Fruit fly (Drosophila melanogaster): ENCODE data around the gene Ork1.

Gene Ork1

dm6 chrX:10921665-10922064 lies 30.6 kb upstream of the Ork1 start:
- TF ChIP-seq CG8290 (GFP tag; optimal IDR thresholded peaks at IDR 0.05) (peak; percentile 98), CG8290 (tag; optimal IDR thresholded peaks at IDR 0.05) (peak in 1 of 2 experiments; percentile 99), NFAT (GFP tag; IDR thresholded peaks at IDR 0.05) (no peak), sens (GFP tag) (peak; percentile 37), Fer2 (tag; optimal IDR thresholded peaks at IDR 0.05) (no peak), Max (GFP tag; optimal IDR thresholded peaks at IDR 0.05) (no peak), CG13287 (GFP tag; IDR thresholded peaks at IDR 0.05; ENCODE audit: partially characterized antibody) (no peak), CG17612 (GFP tag; IDR thresholded peaks at IDR 0.05) (peak; percentile 98)

- TF ChIP-seq Mrtf (GFP tag; IDR thresholded peaks at IDR 0.05) (no peak), Ets65A (GFP tag) (peak; percentile 58), Med (GFP tag) (peak; percentile 3), Hr39 (optimal IDR thresholded peaks at IDR 0.05) (peak; percentile 31)
Measured at dm6 chrX:10912585-10912984, 21.5 kb upstream of the Ork1 start.

DNA sequence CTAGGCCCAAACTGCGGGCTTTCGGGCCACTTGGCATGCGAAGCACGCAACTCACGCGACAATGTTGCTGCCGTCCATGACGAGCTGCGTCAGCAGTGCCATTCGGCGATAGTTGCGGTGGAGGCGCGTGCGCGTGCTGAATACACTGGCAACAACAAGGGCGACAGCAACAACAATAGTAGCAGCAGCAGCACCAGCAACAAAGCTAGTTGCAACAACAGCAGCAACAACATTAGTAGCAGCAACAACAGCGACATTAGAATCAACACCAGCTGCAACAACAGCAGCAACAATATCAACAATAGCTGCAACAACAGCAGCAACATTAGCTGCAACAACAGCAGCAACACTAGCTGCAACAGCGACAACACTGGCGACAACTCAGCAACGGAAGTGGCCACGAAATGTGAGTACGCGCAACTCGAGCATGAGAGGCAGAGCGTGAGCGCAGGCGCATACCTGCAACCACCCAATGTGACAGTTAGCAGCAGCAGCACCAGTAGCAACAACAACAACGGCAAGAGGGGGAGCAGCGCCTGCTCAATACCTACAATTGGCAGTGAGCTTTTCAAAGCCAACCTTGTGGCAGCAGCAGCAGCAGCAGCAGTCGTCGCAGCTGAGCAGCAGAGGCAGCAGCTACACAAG lies 15.3 kb upstream of the Ork1 start:
- TF ChIP-seq CG11504 (tag; optimal IDR thresholded peaks at IDR 0.05) = peak; percentile 92
- 0 out of 3 replicates have a peak, but pooled peaks have one; percentile 16 for TF ChIP-seq CG14860 (GFP tag; IDR thresholded peaks at IDR 0.05; ENCODE audit: partially characterized antibody)
- peak; percentile 52 for TF ChIP-seq BEAF-32 (GFP tag; optimal IDR thresholded peaks at IDR 0.05)
- TF ChIP-seq kah (GFP tag; optimal IDR thresholded peaks at IDR 0.05) = no peak
- no peak for TF ChIP-seq hth (optimal IDR thresholded peaks at IDR 0.05)
- TF ChIP-seq CG10543 (GFP tag; optimal IDR thresholded peaks at IDR 0.05) = peak; percentile 40
- TF ChIP-seq Meics (GFP tag; optimal IDR thresholded peaks at IDR 0.05) = no peak
- peak; percentile 18; the same call in 1 of the 2 replicates for TF ChIP-seq hbn (GFP tag; IDR thresholded peaks at IDR 0.05; ENCODE audit: partially characterized antibody)
- no peak for TF ChIP-seq Neu2 (GFP tag; optimal IDR thresholded peaks at IDR 0.05; ENCODE audit: borderline replicate concordance)
- TF ChIP-seq inv (GFP tag; IDR thresholded peaks at IDR 0.05; ENCODE audit: partially characterized antibody) = peak; percentile 14; the same call in 1 of the 2 replicates
- peak; percentile 26 for TF ChIP-seq Med (GFP tag)
- TF ChIP-seq CG30403 (GFP tag; optimal IDR thresholded peaks at IDR 0.05) = no peak
- peak; percentile 72 for TF ChIP-seq CG8478 (optimal IDR thresholded peaks at IDR 0.05)
- TF ChIP-seq Ets97D (GFP tag; optimal IDR thresholded peaks at IDR 0.05) = peak; percentile 9
- TF ChIP-seq Camta (GFP tag; optimal IDR thresholded peaks at IDR 0.05) = no peak
- no peak for TF ChIP-seq CG7372 (GFP tag; IDR thresholded peaks at IDR 0.05)
- no peak for TF ChIP-seq ase (GFP tag; IDR thresholded peaks at IDR 0.05)
- peak; percentile 55 for TF ChIP-seq Sry-β (GFP tag; optimal IDR thresholded peaks at IDR 0.05)
- TF ChIP-seq Trl (optimal IDR thresholded peaks at IDR 0.05) = peak in 1 of 2 experiments; percentile 22
- no peak for TF ChIP-seq Trl (GFP tag; optimal IDR thresholded peaks at IDR 0.05)
- no peak for TF ChIP-seq CG10979 (tag; optimal IDR thresholded peaks at IDR 0.05)
- peak; percentile 18; the same call in 1 of the 2 replicates for TF ChIP-seq bbx (GFP tag; IDR thresholded peaks at IDR 0.05; ENCODE audit: partially characterized antibody)
- TF ChIP-seq CG9437 (GFP tag; optimal IDR thresholded peaks at IDR 0.05) = no peak
- no peak for TF ChIP-seq CG34224 (GFP tag; IDR thresholded peaks at IDR 0.05; ENCODE audit: partially characterized antibody)
- TF ChIP-seq unc-4 (GFP tag; IDR thresholded peaks at IDR 0.05; ENCODE audit: partially characterized antibody) = peak; percentile 54; the same call in 1 of the 2 replicates
- TF ChIP-seq CG10147 (GFP tag; optimal IDR thresholded peaks at IDR 0.05) = no peak
- TF ChIP-seq Awh (GFP tag; IDR thresholded peaks at IDR 0.05) = no peak
- TF ChIP-seq CG34376 (GFP tag; optimal IDR thresholded peaks at IDR 0.05) = peak; percentile 15
- no peak for TF ChIP-seq Six4 (GFP tag; optimal IDR thresholded peaks at IDR 0.05)
- no peak for TF ChIP-seq Taf1 (GFP tag; IDR thresholded peaks at IDR 0.05)
- TF ChIP-seq row (GFP tag; IDR thresholded peaks at IDR 0.05) = peak; percentile 40; the same call in 2 of the 3 replicates
- TF ChIP-seq zen2 (GFP tag; IDR thresholded peaks at IDR 0.05; ENCODE audit: partially characterized antibody) = no peak
- no peak for TF ChIP-seq slou (GFP tag; optimal IDR thresholded peaks at IDR 0.05)
- no peak for TF ChIP-seq CG14050 (GFP tag; IDR thresholded peaks at IDR 0.05)
- no peak for TF ChIP-seq Max (GFP tag; optimal IDR thresholded peaks at IDR 0.05)
- TF ChIP-seq ssp (GFP tag; IDR thresholded peaks at IDR 0.05) = no peak
- peak; percentile 44; the same call in 1 of the 2 replicates for TF ChIP-seq Scr (GFP tag; IDR thresholded peaks at IDR 0.05; ENCODE audit: partially characterized antibody)
- peak; percentile 24; the same call in 1 of the 2 replicates for TF ChIP-seq CG13287 (GFP tag; IDR thresholded peaks at IDR 0.05; ENCODE audit: partially characterized antibody)

All from whole organism, embryonic.